Fruit fly (Drosophila melanogaster): Measurements from ENCODE around the gene unc-13-4A.
A peak's percentile ranks its signal among the peaks of the same experiment; 100 is the strongest.

Gene unc-13-4A

DNA sequence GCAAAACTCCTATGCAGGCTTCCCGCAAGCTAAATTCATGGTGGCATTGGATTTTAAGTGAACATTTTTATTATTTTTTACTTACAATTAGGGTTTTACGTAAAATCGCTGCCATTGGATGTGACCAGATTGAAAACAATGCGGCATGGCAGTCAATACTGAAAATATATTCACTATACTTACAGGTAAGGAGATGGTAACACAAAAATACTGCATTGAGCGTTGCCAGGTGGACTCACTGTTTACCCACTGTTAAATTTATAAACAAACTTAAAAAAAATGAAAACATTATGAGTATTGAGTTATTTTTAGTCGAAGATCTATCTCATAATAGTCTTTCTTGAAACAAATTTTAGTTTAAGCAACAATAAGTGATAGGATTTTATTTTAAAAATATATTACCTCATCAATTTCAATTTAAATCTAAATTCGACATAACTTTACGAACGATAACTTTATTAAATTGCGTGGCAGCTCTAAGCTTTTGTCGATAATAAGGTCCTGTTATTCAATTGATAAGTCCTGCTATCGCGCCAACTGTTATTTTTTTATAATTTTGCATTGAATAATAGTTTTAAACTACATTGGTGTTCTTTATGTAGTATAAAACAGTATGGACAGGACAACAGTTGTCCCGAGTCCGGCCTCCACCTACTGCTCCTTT is 68.8 kb downstream of the unc-13-4A start, which contains the start of the genes mRpL50 and mei-P22 (continued):
- TF ChIP-seq onecut (GFP tag; IDR thresholded peaks at IDR 0.05) (no peak), chif (GFP tag; optimal IDR thresholded peaks at IDR 0.05) (peak in 1 of 2 experiments; percentile 23), gfzf (GFP tag; optimal IDR thresholded peaks at IDR 0.05) (peak; percentile 86), pb (GFP tag; optimal IDR thresholded peaks at IDR 0.05) (no peak), lola (GFP tag; optimal IDR thresholded peaks at IDR 0.05) (no peak), da (GFP tag; optimal IDR thresholded peaks at IDR 0.05) (no peak), danr (GFP tag; IDR thresholded peaks at IDR 0.05) (no peak), Hr3 (GFP tag; optimal IDR thresholded peaks at IDR 0.05) (no peak), CG10431 (GFP tag; optimal IDR thresholded peaks at IDR 0.05) (no peak), insv (GFP tag; optimal IDR thresholded peaks at IDR 0.05) (no peak), CG17568 (GFP tag; optimal IDR thresholded peaks at IDR 0.05) (no peak), CG5180 (GFP tag; optimal IDR thresholded peaks at IDR 0.05) (no peak), gsb (GFP tag; IDR thresholded peaks at IDR 0.05) (no peak), tgo (GFP tag; IDR thresholded peaks at IDR 0.05) (no peak), CG34422 (GFP tag; IDR thresholded peaks at IDR 0.05) (no peak), CG4854 (GFP tag; optimal IDR thresholded peaks at IDR 0.05) (no peak), CG17912 (GFP tag; optimal IDR thresholded peaks at IDR 0.05) (no peak), CG12942 (GFP tag; optimal IDR thresholded peaks at IDR 0.05) (no peak), CG6683 (GFP tag; optimal IDR thresholded peaks at IDR 0.05) (no peak), CG1647 (GFP tag; optimal IDR thresholded peaks at IDR 0.05) (peak; percentile 8), CG10979 (tag; optimal IDR thresholded peaks at IDR 0.05) (no peak), slp2 (GFP tag; optimal IDR thresholded peaks at IDR 0.05) (no peak), Meics (GFP tag; optimal IDR thresholded peaks at IDR 0.05) (no peak), CG3065 (GFP tag; optimal IDR thresholded peaks at IDR 0.05) (no peak), CG3163 (GFP tag; optimal IDR thresholded peaks at IDR 0.05) (no peak), Sry-δ (GFP tag; optimal IDR thresholded peaks at IDR 0.05) (peak; percentile 33), CG6654 (GFP tag; optimal IDR thresholded peaks at IDR 0.05) (no peak), NFAT (GFP tag; IDR thresholded peaks at IDR 0.05) (no peak), Lim3 (GFP tag; IDR thresholded peaks at IDR 0.05) (no peak), CG14050 (GFP tag; IDR thresholded peaks at IDR 0.05) (no peak), D19A (tag; optimal IDR thresholded peaks at IDR 0.05) (no peak), CG13287 (GFP tag; IDR thresholded peaks at IDR 0.05; ENCODE audit: partially characterized antibody) (peak; percentile 21; the same call in 1 of the 2 replicates), CG10267 (tag; optimal IDR thresholded peaks at IDR 0.05) (peak; percentile 46), lbe (GFP tag; optimal IDR thresholded peaks at IDR 0.05) (peak; percentile 20), Nf-YA (GFP tag; IDR thresholded peaks at IDR 0.05) (no peak), YL-1 (GFP tag; optimal IDR thresholded peaks at IDR 0.05) (peak; percentile 44), vfl (GFP tag; optimal IDR thresholded peaks at IDR 0.05) (peak; percentile 2), Oli (tag; optimal IDR thresholded peaks at IDR 0.05) (no peak), nerfin-1 (tag; optimal IDR thresholded peaks at IDR 0.05) (no peak), CG8944 (GFP tag; optimal IDR thresholded peaks at IDR 0.05) (no peak), CG1529 (GFP tag; optimal IDR thresholded peaks at IDR 0.05) (no peak), ERR (GFP tag; optimal IDR thresholded peaks at IDR 0.05) (no peak), CG15601 (tag; optimal IDR thresholded peaks at IDR 0.05) (peak; percentile 9), oc (tag; optimal IDR thresholded peaks at IDR 0.05) (no peak), CG4820 (GFP tag; optimal IDR thresholded peaks at IDR 0.05) (no peak), CG18764 (GFP tag; optimal IDR thresholded peaks at IDR 0.05) (no peak), H2.0 (GFP tag; IDR thresholded peaks at IDR 0.05) (0 out of 2 replicates have a peak, but pooled peaks have one; percentile 13), HLH3B (GFP tag; IDR thresholded peaks at IDR 0.05) (no peak), bsh (GFP tag; optimal IDR thresholded peaks at IDR 0.05) (peak in 1 of 2 experiments; percentile 30), ssp (GFP tag; IDR thresholded peaks at IDR 0.05) (no peak; the same call in 1 of the 2 replicates)
